Worm (Caenorhabditis elegans): Measurements from ENCODE around the gene F54D10.4.
A peak's percentile ranks its signal among the peaks of the same experiment; 100 is the strongest.

The F54D10.4 gene

DNA sequence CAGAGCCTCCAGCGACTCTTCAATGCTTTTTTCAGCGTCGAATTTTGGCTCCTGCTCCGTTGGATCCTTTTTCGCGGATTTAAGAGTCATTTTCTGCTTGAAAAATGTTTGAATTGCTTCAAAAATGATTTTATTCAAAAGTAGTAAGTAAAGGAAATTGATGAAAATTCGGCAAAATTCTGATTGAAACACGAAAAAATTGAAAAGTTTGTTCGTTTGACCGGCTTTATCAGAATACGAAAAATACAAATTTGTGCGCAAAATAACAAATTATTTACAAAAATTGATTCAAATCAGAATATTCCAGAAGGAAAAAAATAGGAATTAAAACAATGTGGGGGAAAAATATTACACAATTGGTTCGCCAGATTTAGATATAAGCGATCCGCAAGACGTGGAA lies at the start of gene F54D10.4:
TSS of gene F54D10.4 (minus strand) at position 101 of the 400 bp plus-strand sequence.
- TF ChIP-seq mdl-1 (tag; optimal IDR thresholded peaks at IDR 0.05) (no peak), C34B4.2 (tag; optimal IDR thresholded peaks at IDR 0.05) (no peak), dsc-1 (tag; optimal IDR thresholded peaks at IDR 0.05) (no peak), nhr-47 (tag; optimal IDR thresholded peaks at IDR 0.05) (no peak), zag-1 (tag; optimal IDR thresholded peaks at IDR 0.05) (no peak), nhr-237 (tag; optimal IDR thresholded peaks at IDR 0.05) (no peak), rnt-1 (tag; optimal IDR thresholded peaks at IDR 0.05) (no peak), vab-15 (tag; optimal IDR thresholded peaks at IDR 0.05) (no peak), lin-39 (tag; optimal IDR thresholded peaks at IDR 0.05) (no peak), efl-3 (GFP tag; optimal IDR thresholded peaks at IDR 0.05) (no peak), lin-15B (tag; optimal IDR thresholded peaks at IDR 0.05) (no peak), zip-4 (GFP tag; optimal IDR thresholded peaks at IDR 0.05) (no peak), nhr-11 (tag; optimal IDR thresholded peaks at IDR 0.05) (no peak), pag-3 (tag; optimal IDR thresholded peaks at IDR 0.05; ENCODE audit: borderline replicate concordance, insufficient read depth) (no peak), sup-37 (GFP tag; optimal IDR thresholded peaks at IDR 0.05) (no peak), unc-86 (tag; optimal IDR thresholded peaks at IDR 0.05) (no peak), nhr-19 (GFP tag; conservative IDR thresholded peaks at IDR 0.05) (no peak), irx-1 (tag; optimal IDR thresholded peaks at IDR 0.05) (no peak)

- TF ChIP-seq nhr-85 (tag) (peak; percentile 49), unc-62 (GFP tag; optimal IDR thresholded peaks at IDR 0.05) (no peak)
Observed at ce11 chrII:3852654-3853053, 45.8 kb upstream of the F54D10.4 start, which contains the start of gene nhr-257. TSS of gene nhr-257 (plus strand) at chrII:3852954.

DNA sequence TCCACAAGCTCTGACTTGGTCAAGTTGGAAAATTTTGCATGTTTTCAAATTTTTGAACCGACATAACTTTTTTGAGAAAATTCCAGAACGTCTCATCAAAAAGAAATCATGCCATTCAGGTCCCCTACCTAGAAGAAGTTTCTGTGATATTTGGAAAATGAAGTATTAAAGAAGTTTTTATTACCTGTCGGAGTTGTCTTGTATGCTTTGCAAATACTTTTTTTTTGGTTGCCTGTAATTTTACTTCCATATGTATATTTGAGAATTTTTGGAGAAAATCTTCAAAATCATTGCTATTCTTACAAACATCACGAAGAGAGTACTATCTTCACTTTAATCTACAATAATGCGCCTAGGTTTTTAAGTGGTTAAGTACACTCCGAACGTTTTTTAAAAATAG lies 43.8 kb upstream of the F54D10.4 start, which contains the start of gene nhr-72:
TSS of gene nhr-72 (minus strand) at position 101 of the 400 bp plus-strand sequence.
- no peak for TF ChIP-seq ceh-8 (GFP tag; optimal IDR thresholded peaks at IDR 0.05)
- no peak for TF ChIP-seq xbp-1 (tag; optimal IDR thresholded peaks at IDR 0.05)
- TF ChIP-seq pqm-1 (tag; optimal IDR thresholded peaks at IDR 0.05), result no peak
- TF ChIP-seq blmp-1 (tag; optimal IDR thresholded peaks at IDR 0.05), result no peak
- no peak for TF ChIP-seq efl-3 (GFP tag; optimal IDR thresholded peaks at IDR 0.05)
- TF ChIP-seq C34B4.2 (tag; optimal IDR thresholded peaks at IDR 0.05), result no peak
- TF ChIP-seq nhr-20 (tag; optimal IDR thresholded peaks at IDR 0.05), result no peak
- no peak for TF ChIP-seq vab-15 (tag; optimal IDR thresholded peaks at IDR 0.05)

DNA sequence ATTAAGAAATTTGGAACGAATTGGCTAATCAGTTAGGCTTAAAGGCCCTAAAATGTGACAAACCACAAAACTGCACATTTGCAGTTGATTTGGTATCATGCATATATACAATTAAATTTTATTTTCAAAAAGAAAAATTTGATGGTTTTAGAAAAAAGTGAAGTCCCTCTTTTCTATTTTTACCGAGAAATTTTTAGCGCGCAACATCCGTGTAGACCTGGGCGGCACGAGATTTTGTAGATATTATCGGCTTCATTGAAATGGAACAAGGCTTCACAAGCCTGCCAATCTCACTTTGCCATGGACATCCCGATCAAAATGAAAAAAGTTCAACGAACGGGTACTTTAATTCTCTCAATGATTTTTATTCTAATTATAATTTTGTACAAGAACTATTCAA lies 39.2 kb upstream of the F54D10.4 start, which contains the start of gene C17A2.2:
TSS of gene C17A2.2 (plus strand) at position 301 of the 400 bp plus-strand sequence.
- TF ChIP-seq unc-86 (tag; optimal IDR thresholded peaks at IDR 0.05) (no peak), nhr-11 (tag; optimal IDR thresholded peaks at IDR 0.05) (no peak), nhr-85 (tag) (no peak)

DNA sequence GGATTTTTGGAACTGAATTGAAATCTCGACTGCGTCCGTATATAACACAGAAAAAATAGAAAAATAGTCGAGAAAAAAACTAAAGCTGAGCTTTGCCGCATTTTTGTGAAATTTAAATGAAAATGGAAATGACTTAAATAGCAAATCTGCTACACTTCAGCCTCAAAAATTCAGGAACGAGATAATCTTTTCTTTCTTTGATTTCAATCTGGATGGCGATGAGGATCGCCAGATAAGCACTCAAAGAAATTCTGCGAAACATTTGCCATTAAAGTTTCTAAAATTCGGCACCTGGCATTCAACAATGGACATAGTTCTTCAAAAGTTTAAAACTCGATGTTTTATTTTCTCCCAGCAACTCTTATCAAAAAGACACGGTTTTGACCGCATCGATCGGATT lies 36.4 kb upstream of the F54D10.4 start, which contains the start of the genes C17A2.7 and C17A2.3:
TSS of gene C17A2.7 (minus strand) at position 101 of the 400 bp plus-strand sequence.
TSS of gene C17A2.3 (plus strand) at position 305 of the 400 bp plus-strand sequence.
- TF ChIP-seq zag-1 (tag; optimal IDR thresholded peaks at IDR 0.05) (no peak), alr-1 (tag; optimal IDR thresholded peaks at IDR 0.05; ENCODE audit: borderline replicate concordance) (no peak), mef-2 (tag; optimal IDR thresholded peaks at IDR 0.05) (no peak), unc-86 (tag; optimal IDR thresholded peaks at IDR 0.05) (no peak), ces-1 (GFP tag; optimal IDR thresholded peaks at IDR 0.05) (no peak)

DNA sequence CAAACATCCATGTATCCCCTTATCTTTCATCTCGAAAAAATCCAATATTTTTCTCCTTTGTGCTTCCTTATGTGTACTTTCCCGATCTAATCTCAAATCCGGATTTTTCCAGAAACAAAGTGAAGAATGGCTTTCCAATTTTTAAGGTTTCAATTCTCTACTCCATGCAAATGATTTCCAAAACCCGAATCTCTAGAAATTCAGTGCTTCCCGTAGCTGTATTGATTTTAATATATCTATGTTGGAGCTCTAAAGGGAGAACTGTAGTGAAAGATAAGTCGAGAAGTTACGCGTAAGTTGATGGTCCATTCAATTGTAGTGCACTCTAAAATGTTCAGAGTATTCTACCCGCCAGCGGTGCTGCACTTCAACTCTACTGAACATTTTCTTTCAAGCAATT lies 32.7 kb upstream of the F54D10.4 start, which contains the start of gene C17A2.4:
TSS of gene C17A2.4 (plus strand) at position 301 of the 400 bp plus-strand sequence.
- TF ChIP-seq ztf-11 (tag; optimal IDR thresholded peaks at IDR 0.05) (no peak), lin-14 (GFP tag; optimal IDR thresholded peaks at IDR 0.05) (no peak), grh-1 (GFP tag; IDR thresholded peaks at IDR 0.05) (no peak), aha-1 (tag; optimal IDR thresholded peaks at IDR 0.05) (no peak), unc-86 (tag; optimal IDR thresholded peaks at IDR 0.05) (no peak), swsn-7 (tag; optimal IDR thresholded peaks at IDR 0.05) (no peak), zip-4 (GFP tag; optimal IDR thresholded peaks at IDR 0.05) (no peak), lin-13 (GFP tag; optimal IDR thresholded peaks at IDR 0.05) (no peak), nhr-71 (tag; optimal IDR thresholded peaks at IDR 0.05) (no peak), nhr-90 (tag; optimal IDR thresholded peaks at IDR 0.05; ENCODE audit: poor library complexity) (no peak), unc-62 (GFP tag; optimal IDR thresholded peaks at IDR 0.05) (no peak), unc-30 (tag; optimal IDR thresholded peaks at IDR 0.05) (no peak), nhr-47 (tag; optimal IDR thresholded peaks at IDR 0.05) (no peak), sox-4 (tag; optimal IDR thresholded peaks at IDR 0.05) (no peak), efl-1 (optimal IDR thresholded peaks at IDR 0.05) (no peak), efl-1 (GFP tag; optimal IDR thresholded peaks at IDR 0.05 in 1 of 2) (no peak), zag-1 (tag; optimal IDR thresholded peaks at IDR 0.05) (no peak), pag-3 (tag; optimal IDR thresholded peaks at IDR 0.05; ENCODE audit: borderline replicate concordance, insufficient read depth) (no peak), lir-3 (tag; optimal IDR thresholded peaks at IDR 0.05; ENCODE audit: poor library complexity) (no peak), nhr-76 (tag; optimal IDR thresholded peaks at IDR 0.05) (no peak)
